Worm (Caenorhabditis elegans): ENCODE data around the gene K07F5.8.
A peak's percentile ranks its signal among the peaks of the same experiment; 100 is the strongest.

The K07F5.8 gene

ce11 chrIV:9857952-9858488, 8.5 kb upstream of the K07F5.8 start, which contains the start of gene npp-1 (continued):
- TF ChIP-seq lin-38 (GFP tag; IDR thresholded peaks at IDR 0.05) (peak; percentile 86), madf-9 (GFP tag; conservative IDR thresholded peaks at IDR 0.05) (no peak), lim-7 (GFP tag; IDR thresholded peaks at IDR 0.05) (no peak), vab-7 (GFP tag; IDR thresholded peaks at IDR 0.05) (0 out of 2 replicates have a peak, but pooled peaks have one; percentile 5), nhr-102 (tag; optimal IDR thresholded peaks at IDR 0.05) (no peak), lin-29 (GFP tag; IDR thresholded peaks at IDR 0.05) (no peak), D1046.2 (GFP tag; IDR thresholded peaks at IDR 0.05) (no peak), madf-5 (GFP tag; IDR thresholded peaks at IDR 0.05) (no peak), saeg-2 (GFP tag; IDR thresholded peaks at IDR 0.05) (no peak), snpc-4 (tag; optimal IDR thresholded peaks at IDR 0.05) (no peak), aha-1 (tag) (peak; percentile 57), unc-62 (GFP tag; optimal IDR thresholded peaks at IDR 0.05 in 1 of 2) (peak in 1 of 2 experiments; percentile 92), unc-62 (tag; optimal IDR thresholded peaks at IDR 0.05) (no peak), daf-19 (GFP tag; conservative IDR thresholded peaks at IDR 0.05) (no peak), daf-16 (GFP tag; optimal IDR thresholded peaks at IDR 0.05) (no peak), daf-16 (tag; optimal IDR thresholded peaks at IDR 0.05) (peak; percentile 12), R02D3.7 (tag; optimal IDR thresholded peaks at IDR 0.05) (no peak), set-16 (GFP tag; IDR thresholded peaks at IDR 0.05) (no peak), hmg-1.1 (GFP tag; IDR thresholded peaks at IDR 0.05) (no peak), F37D6.2 (tag; optimal IDR thresholded peaks at IDR 0.05) (no peak), ceh-32 (tag; optimal IDR thresholded peaks at IDR 0.05; ENCODE audit: poor library complexity) (no peak), lin-15B (tag; optimal IDR thresholded peaks at IDR 0.05) (no peak), nhr-237 (tag; optimal IDR thresholded peaks at IDR 0.05) (no peak), ztf-7 (tag; optimal IDR thresholded peaks at IDR 0.05) (no peak), T20F7.1 (GFP tag; optimal IDR thresholded peaks at IDR 0.05) (peak; percentile 7), hlh-30 (tag; optimal IDR thresholded peaks at IDR 0.05; ENCODE audit: insufficient read depth) (no peak), mdt-29 (GFP tag; IDR thresholded peaks at IDR 0.05) (no peak), F26F4.8 (GFP tag; conservative IDR thresholded peaks at IDR 0.05) (no peak), nhr-111 (GFP tag; optimal IDR thresholded peaks at IDR 0.05) (no peak), lin-1 (GFP tag; IDR thresholded peaks at IDR 0.05) (no peak), daf-8 (GFP tag; IDR thresholded peaks at IDR 0.05) (no peak), Y75B8A.6 (GFP tag; IDR thresholded peaks at IDR 0.05) (no peak)

- TF ChIP-seq mxl-2 (GFP tag; conservative IDR thresholded peaks at IDR 0.05) (no peak), nhr-10 (tag; optimal IDR thresholded peaks at IDR 0.05) (no peak), ces-1 (GFP tag; optimal IDR thresholded peaks at IDR 0.05) (no peak), madf-5 (GFP tag; IDR thresholded peaks at IDR 0.05) (no peak), set-16 (GFP tag; IDR thresholded peaks at IDR 0.05) (no peak), lin-1 (GFP tag; IDR thresholded peaks at IDR 0.05) (no peak), sdz-12 (GFP tag; optimal IDR thresholded peaks at IDR 0.05) (no peak)
Measured at ce11 chrIV:9855712-9856111, 6.2 kb upstream of the K07F5.8 start, which contains the start of gene K07F5.12. K07F5.12 (plus strand) TSS chrIV:9856012.

- TF ChIP-seq aha-1 (tag) (no peak), set-16 (GFP tag; IDR thresholded peaks at IDR 0.05) (no peak), dve-1 (tag; optimal IDR thresholded peaks at IDR 0.05; ENCODE audit: insufficient read depth) (peak; percentile 13), ztf-7 (tag; optimal IDR thresholded peaks at IDR 0.05) (no peak), hif-1 (tag; optimal IDR thresholded peaks at IDR 0.05) (no peak), unc-130 (GFP tag; optimal IDR thresholded peaks at IDR 0.05) (no peak), lin-1 (GFP tag; IDR thresholded peaks at IDR 0.05) (no peak), dmd-6 (GFP tag; IDR thresholded peaks at IDR 0.05) (peak; percentile 30; the same call in 1 of the 2 replicates), pqm-1 (tag; optimal IDR thresholded peaks at IDR 0.05) (peak; percentile 47)
Measured at ce11 chrIV:9854952-9855351, 5.4 kb upstream of the K07F5.8 start.
